Worm (Caenorhabditis elegans): ENCODE measurements around the gene F46F5.13.

DNA sequence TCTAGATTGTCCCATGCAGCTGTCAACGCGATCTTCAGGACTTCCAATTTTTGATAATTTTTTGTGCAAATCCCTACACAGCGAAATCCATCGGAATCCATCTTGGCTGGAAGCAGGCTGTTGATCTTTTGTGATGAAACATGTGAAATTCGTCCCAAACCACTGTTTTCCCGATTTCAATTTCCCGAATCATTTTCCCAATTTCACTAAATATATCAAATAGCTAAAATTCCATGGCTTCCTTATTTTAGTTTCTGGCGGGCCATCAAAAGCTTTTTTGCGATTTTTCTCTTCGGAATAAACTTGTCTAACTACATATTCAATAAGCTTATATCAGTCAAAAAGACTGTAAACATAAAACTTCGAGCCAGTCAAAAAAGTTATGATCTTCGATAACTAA lies 18.4 kb downstream of the F46F5.13 start, which contains the start of gene F46F5.8:
- no peak for TF ChIP-seq flt-1 (GFP tag; IDR thresholded peaks at IDR 0.05)
- no peak for TF ChIP-seq med-1 (GFP tag; optimal IDR thresholded peaks at IDR 0.05; ENCODE audit: insufficient read depth)
- no peak for TF ChIP-seq klf-2 (GFP tag; conservative IDR thresholded peaks at IDR 0.05)
- no peak for TF ChIP-seq ref-1 (GFP tag; conservative IDR thresholded peaks at IDR 0.05)
- TF ChIP-seq cog-1 (tag; optimal IDR thresholded peaks at IDR 0.05), result no peak
- no peak for TF ChIP-seq tab-1 (GFP tag; IDR thresholded peaks at IDR 0.05)
- no peak for TF ChIP-seq ztf-23 (GFP tag; IDR thresholded peaks at IDR 0.05)
- no peak for TF ChIP-seq ztf-29 (GFP tag; IDR thresholded peaks at IDR 0.05)
